Worm (Caenorhabditis elegans) whole organism, L4 larva: ENCODE results near the gene mrps-10.

Experiments
- dmd-8 ChIP-seq: fragments of 200-800 bp; sonication (Bioruptor generic); IDR thresholded peaks from 2 replicates; pipeline ENCODE4 v1.3.6; 2022; ENCODE audit warnings: missing genetic modification characterization, missing compliant biosample characterization
- fkh-10 ChIP-seq: fragments of 150-350 bp; optimal IDR thresholded peaks from 2 replicates; lab custom pipeline; 2014; ENCODE audit warnings: missing biosample characterization, missing genetic modification reagents, missing genetic modification characterization
- jun-1 ChIP-seq: fragments of 150-350 bp; optimal IDR thresholded peaks from 2 replicates; lab custom pipeline; 2014; ENCODE audit warnings: missing biosample characterization, missing genetic modification reagents, missing genetic modification characterization
- lir-3 ChIP-seq: sonication (generic microtip); optimal IDR thresholded peaks from 2 replicates; lab custom pipeline; 2016; ENCODE audit warnings: mild to moderate bottlenecking, missing genetic modification characterization, missing compliant biosample characterization
- lsy-2 ChIP-seq, 2 experiments: fragments of 150-350 bp in 1 of 2; sonication (generic microtip) in 1 of 2; optimal IDR thresholded peaks; 2 replicates each; lab custom pipeline; 2014 to 2017; ENCODE audit warnings: missing biosample characterization in 2 of 2, missing genetic modification characterization in 2 of 2
- nhr-25 ChIP-seq: sonication (generic microtip); optimal IDR thresholded peaks from 2 replicates; lab custom pipeline; 2017; ENCODE audit warnings: missing genetic modification characterization, mild to moderate bottlenecking, missing compliant biosample characterization, antibody characterized with exemption, moderate library complexity, borderline replicate concordance; ENCODE audit not compliant: insufficient read depth
- nhr-77 ChIP-seq: fragments of 150-350 bp; optimal IDR thresholded peaks from 2 replicates; lab custom pipeline; 2014; ENCODE audit warnings: missing biosample characterization, missing genetic modification characterization
- pqm-1 ChIP-seq: sonication (generic microtip); optimal IDR thresholded peaks from 2 replicates; lab custom pipeline; 2017; ENCODE audit warnings: missing biosample characterization, missing genetic modification characterization
- snpc-4 ChIP-seq: fragments of 150-350 bp; optimal IDR thresholded peaks from 2 replicates; lab custom pipeline; 2014; ENCODE audit warnings: missing biosample characterization, missing genetic modification characterization
- unc-39 ChIP-seq: sonication (generic microtip); optimal IDR thresholded peaks from 2 replicates; lab custom pipeline; 2017; ENCODE audit warnings: missing biosample characterization, missing genetic modification characterization
- zag-1 ChIP-seq: fragments of 150-350 bp; optimal IDR thresholded peaks from 2 replicates; lab custom pipeline; 2014; ENCODE audit warnings: missing biosample characterization, missing genetic modification characterization

- TF ChIP-seq lsy-2 (tag; optimal IDR thresholded peaks at IDR 0.05; lab: Kevin White, UChicago) (peak; percentile 100), zag-1 (tag; lab: Kevin White, UChicago) (peak; percentile 80), nhr-77 (tag; lab: Kevin White, UChicago) (peak; percentile 98), fkh-10 (peak; percentile 99), lir-3 (tag; lab: Kevin White, UChicago) (peak; percentile 78), unc-39 (tag; lab: Kevin White, UChicago) (no peak), nhr-25 (peak; percentile 96), snpc-4 (tag; lab: Kevin White, UChicago) (peak; percentile 67), jun-1 (tag; lab: Kevin White, UChicago) (peak; percentile 97), pqm-1 (peak; percentile 50), dmd-8 (no peak)
These were observed 21.3 kb upstream of the mrps-10 start, which contains the start of gene cox-5A for ce11 chrIII:12904987-12905541.
